Worm (Caenorhabditis elegans): ENCODE data around the gene mbr-1.
A peak's percentile ranks its signal among the peaks of the same experiment; 100 is the strongest.

mbr-1 gene

ce11 chrX:10684533-10684932, 37.3 kb downstream of the mbr-1 start:
- TF ChIP-seq irx-1 (tag; optimal IDR thresholded peaks at IDR 0.05) (peak; percentile 4), mep-1 (tag; optimal IDR thresholded peaks at IDR 0.05) (peak; percentile 61), ets-5 (GFP tag; IDR thresholded peaks at IDR 0.05) (no peak), unc-98 (GFP tag; IDR thresholded peaks at IDR 0.05) (no peak), ztf-4 (tag; optimal IDR thresholded peaks at IDR 0.05) (peak; percentile 12), elt-2 (tag; optimal IDR thresholded peaks at IDR 0.05) (peak; percentile 29), nhr-237 (tag; optimal IDR thresholded peaks at IDR 0.05) (no peak), unc-62 (GFP tag; optimal IDR thresholded peaks at IDR 0.05) (no peak), egl-27 (tag; optimal IDR thresholded peaks at IDR 0.05) (no peak), lin-14 (GFP tag; optimal IDR thresholded peaks at IDR 0.05) (peak; percentile 93), nhr-77 (tag; optimal IDR thresholded peaks at IDR 0.05) (peak; percentile 59), tbx-2 (tag; optimal IDR thresholded peaks at IDR 0.05) (peak; percentile 49), lsy-2 (tag; optimal IDR thresholded peaks at IDR 0.05) (peak; percentile 3 to 73), nhr-19 (GFP tag; conservative IDR thresholded peaks at IDR 0.05) (peak; percentile 62), lin-15B (tag; optimal IDR thresholded peaks at IDR 0.05) (no peak), pag-3 (tag; optimal IDR thresholded peaks at IDR 0.05; ENCODE audit: borderline replicate concordance, insufficient read depth) (no peak), zip-4 (GFP tag; optimal IDR thresholded peaks at IDR 0.05) (no peak), pqm-1 (tag; optimal IDR thresholded peaks at IDR 0.05) (no peak), lin-13 (GFP tag; optimal IDR thresholded peaks at IDR 0.05) (no peak), efl-1 (optimal IDR thresholded peaks at IDR 0.05) (peak in 1 of 2 experiments; percentile 5), efl-1 (GFP tag; optimal IDR thresholded peaks at IDR 0.05 in 1 of 2) (no peak), nhr-90 (tag; optimal IDR thresholded peaks at IDR 0.05; ENCODE audit: poor library complexity) (peak; percentile 57), efl-3 (GFP tag; optimal IDR thresholded peaks at IDR 0.05) (no peak), lin-35 (GFP tag; optimal IDR thresholded peaks at IDR 0.05) (peak; percentile 37 to 75), snpc-4 (tag; optimal IDR thresholded peaks at IDR 0.05) (peak; percentile 35), sptf-1 (tag; optimal IDR thresholded peaks at IDR 0.05) (no peak), rnt-1 (tag; optimal IDR thresholded peaks at IDR 0.05) (peak; percentile 27), mef-2 (tag; optimal IDR thresholded peaks at IDR 0.05) (no peak), C34B4.2 (tag; optimal IDR thresholded peaks at IDR 0.05) (no peak), swsn-7 (tag; optimal IDR thresholded peaks at IDR 0.05) (peak; percentile 34), unc-86 (tag; optimal IDR thresholded peaks at IDR 0.05) (no peak), nhr-12 (tag; optimal IDR thresholded peaks at IDR 0.05) (no peak), aly-2 (tag; optimal IDR thresholded peaks at IDR 0.05) (no peak), sox-4 (tag; optimal IDR thresholded peaks at IDR 0.05) (no peak), nhr-47 (tag; optimal IDR thresholded peaks at IDR 0.05) (peak; percentile 40), ama-1 (optimal IDR thresholded peaks at IDR 0.05) (no peak), Y116A8C.19 (tag; optimal IDR thresholded peaks at IDR 0.05; ENCODE audit: borderline replicate concordance) (no peak), egl-13 (tag; optimal IDR thresholded peaks at IDR 0.05) (no peak), ceh-63 (GFP tag; optimal IDR thresholded peaks at IDR 0.05) (no peak), fos-1 (tag; optimal IDR thresholded peaks at IDR 0.05) (peak; percentile 4), hpl-2 (GFP tag; optimal IDR thresholded peaks at IDR 0.05) (no peak), nhr-71 (tag; optimal IDR thresholded peaks at IDR 0.05) (peak; percentile 84), hlh-17 (GFP tag; optimal IDR thresholded peaks at IDR 0.05; ENCODE audit: borderline replicate concordance) (no peak), fkh-10 (GFP tag; optimal IDR thresholded peaks at IDR 0.05) (no peak), nhr-84 (tag; optimal IDR thresholded peaks at IDR 0.05) (no peak), hlh-4 (tag; optimal IDR thresholded peaks at IDR 0.05) (no peak), fkh-8 (tag; optimal IDR thresholded peaks at IDR 0.05) (no peak), pax-3 (tag; optimal IDR thresholded peaks at IDR 0.05) (no peak), dsc-1 (tag; optimal IDR thresholded peaks at IDR 0.05) (peak; percentile 41), tlp-1 (tag; optimal IDR thresholded peaks at IDR 0.05) (no peak), ceh-82 (tag; optimal IDR thresholded peaks at IDR 0.05) (no peak), elt-3 (tag; optimal IDR thresholded peaks at IDR 0.05) (peak in 2 of 6 experiments; percentile 32 to 54), fkh-4 (tag; optimal IDR thresholded peaks at IDR 0.05; ENCODE audit: borderline replicate concordance) (no peak), jun-1 (tag; optimal IDR thresholded peaks at IDR 0.05) (no peak)
